Fruit fly (Drosophila melanogaster) whole organism, embryonic: ENCODE measurements around the gene Met75Cb.

Source experiments
- Asciz ChIP-seq: fragments of 200-800 bp; sonication (Bioruptor generic); optimal IDR thresholded peaks from 2 replicates; lab custom pipeline; 2017; ENCODE audit warnings: missing biosample characterization, mild to moderate bottlenecking, missing genetic modification characterization, missing genetic modification reagents
- CG11398 ChIP-seq: fragments of 200-800 bp; sonication (Bioruptor generic); optimal IDR thresholded peaks from 2 replicates; lab custom pipeline; 2016; ENCODE audit warnings: missing biosample characterization, missing genetic modification characterization
- CG11456 ChIP-seq: fragments of 200-800 bp; sonication (Bioruptor generic); IDR thresholded peaks from 3 replicates; pipeline ENCODE4 v1.3.6; 2022; ENCODE audit warnings: missing biosample characterization, missing genetic modification characterization
- CG12071 ChIP-seq: fragments of 200-800 bp; sonication (Bioruptor generic); optimal IDR thresholded peaks from 3 replicates; lab custom pipeline; 2018; ENCODE audit warnings: missing biosample characterization, mild to moderate bottlenecking, missing genetic modification characterization
- CG1602 ChIP-seq: fragments of 200-800 bp; sonication (Bioruptor generic); optimal IDR thresholded peaks from 3 replicates; lab custom pipeline; 2016; ENCODE audit warnings: missing biosample characterization, missing genetic modification characterization
- CG17829 ChIP-seq: fragments of 200-800 bp; optimal IDR thresholded peaks from 2 replicates; lab custom pipeline; 2019; ENCODE audit warnings: missing biosample characterization, mild to moderate bottlenecking, missing genetic modification characterization, moderate library complexity
- CG2199 ChIP-seq: fragments of 200-800 bp; sonication (Bioruptor generic); IDR thresholded peaks from 3 replicates; pipeline ENCODE4 v1.3.6; 2022; ENCODE audit warnings: missing biosample characterization, missing genetic modification characterization
- CG2712 ChIP-seq: fragments of 200-800 bp; optimal IDR thresholded peaks from 3 replicates; lab custom pipeline; 2019; ENCODE audit warnings: missing biosample characterization, mild to moderate bottlenecking, missing genetic modification characterization, moderate library complexity
- CG3163 ChIP-seq: fragments of 200-800 bp; sonication (Bioruptor generic); optimal IDR thresholded peaks from 3 replicates; lab custom pipeline; 2016; ENCODE audit warnings: missing biosample characterization, missing genetic modification characterization
- CG34376 ChIP-seq: fragments of 200-800 bp; sonication (Bioruptor generic); optimal IDR thresholded peaks from 2 replicates; lab custom pipeline; 2018; ENCODE audit warnings: missing biosample characterization, mild to moderate bottlenecking, missing genetic modification characterization
- CG4360 ChIP-seq: fragments of 200-800 bp; sonication (Bioruptor generic); IDR thresholded peaks from 2 replicates; pipeline ENCODE4 v1.3.6; 2022; ENCODE audit warnings: missing biosample characterization, missing genetic modification characterization
- CG4404 ChIP-seq: fragments of 200-800 bp; sonication (Bioruptor generic); IDR thresholded peaks from 2 replicates; pipeline ENCODE4 v1.3.6; 2022; ENCODE audit warnings: missing biosample characterization, missing genetic modification characterization
- CG5953 ChIP-seq: fragments of 200-800 bp; sonication (Bioruptor generic); IDR thresholded peaks from 2 replicates; pipeline ENCODE4 v1.3.6; 2022; ENCODE audit warnings: missing biosample characterization, missing genetic modification characterization
- CG6854 ChIP-seq: fragments of 200-800 bp; sonication (Bioruptor generic); optimal IDR thresholded peaks from 3 replicates; lab custom pipeline; 2017; ENCODE audit warnings: missing biosample characterization, mild to moderate bottlenecking, missing genetic modification characterization
- CG7839 ChIP-seq: fragments of 200-800 bp; sonication (Bioruptor generic); optimal IDR thresholded peaks from 3 replicates; lab custom pipeline; 2018; ENCODE audit warnings: missing biosample characterization, mild to moderate bottlenecking, missing genetic modification characterization, moderate library complexity
- CG9437 ChIP-seq: fragments of 200-800 bp; sonication (Bioruptor generic); optimal IDR thresholded peaks from 2 replicates; lab custom pipeline; 2018; ENCODE audit warnings: missing biosample characterization, mild to moderate bottlenecking, missing genetic modification characterization
- Dip3 ChIP-seq: fragments of 200-800 bp; sonication (Bioruptor generic); optimal IDR thresholded peaks from 3 replicates; lab custom pipeline; 2016; ENCODE audit warnings: missing biosample characterization, missing genetic modification characterization
- Gsc ChIP-seq: fragments of 200-800 bp; sonication (Bioruptor generic); IDR thresholded peaks from 2 replicates; pipeline ENCODE4 v1.3.6; 2022; ENCODE audit warnings: missing biosample characterization, missing genetic modification characterization
- HLH3B ChIP-seq: fragments of 200-800 bp; sonication (Bioruptor generic); IDR thresholded peaks from 2 replicates; pipeline ENCODE4 v1.3.6; 2022; ENCODE audit warnings: missing biosample characterization, missing genetic modification characterization
- Hmr ChIP-seq: fragments of 200-800 bp; sonication (Bioruptor generic); optimal IDR thresholded peaks from 3 replicates; lab custom pipeline; 2017; ENCODE audit warnings: mild to moderate bottlenecking, missing biosample characterization, missing genetic modification reagents, missing genetic modification characterization
- Kr ChIP-seq: fragments of 200-800 bp; sonication (Bioruptor generic); optimal IDR thresholded peaks from 2 replicates; lab custom pipeline; 2017; ENCODE audit warnings: missing biosample characterization, mild to moderate bottlenecking, missing genetic modification characterization
- Nf-YB ChIP-seq: fragments of 200-800 bp; sonication (Bioruptor generic); optimal IDR thresholded peaks from 3 replicates; lab custom pipeline; 2019; ENCODE audit warnings: missing biosample characterization, mild to moderate bottlenecking, missing genetic modification characterization, moderate library complexity
- Oaz ChIP-seq: fragments of 200-800 bp; sonication (Bioruptor generic); IDR thresholded peaks from 2 replicates; pipeline ENCODE4 v1.3.6; 2022; ENCODE audit warnings: missing biosample characterization, missing genetic modification characterization
- PHDP ChIP-seq: fragments of 200-800 bp; sonication (Bioruptor generic); optimal IDR thresholded peaks from 3 replicates; lab custom pipeline; 2018; ENCODE audit warnings: missing biosample characterization, mild to moderate bottlenecking, missing genetic modification characterization, moderate library complexity
- Scr ChIP-seq: fragments of 200-800 bp; sonication (Bioruptor generic); IDR thresholded peaks from 2 replicates; pipeline ENCODE4 v1.3.6; 2022; ENCODE audit warnings: missing biosample characterization, missing genetic modification characterization; ENCODE audit not compliant: partially characterized antibody
- Tbp ChIP-seq: fragments of >200 bp; optimal IDR thresholded peaks from 2 replicates; lab custom pipeline; 2018; ENCODE audit warnings: missing biosample characterization, missing genetic modification characterization
- Trl ChIP-seq, 3 experiments: fragments of >200 bp in 2 of 3; fragments of 200-800 bp in 1 of 3; sonication (Bioruptor generic) in 1 of 3; optimal IDR thresholded peaks; 2 replicates in 1 of 3; 3 replicates in 2 of 3; lab custom pipeline; 2016 to 2017; ENCODE audit warnings: missing biosample characterization in 1 of 3, missing genetic modification characterization in 1 of 3
- amos ChIP-seq: fragments of 200-800 bp; sonication (Bioruptor generic); IDR thresholded peaks from 2 replicates; pipeline ENCODE4 v1.3.6; 2022; ENCODE audit warnings: missing biosample characterization, missing genetic modification characterization; ENCODE audit not compliant: partially characterized antibody
- chif ChIP-seq, 2 experiments: fragments of 200-800 bp; sonication (Bioruptor generic); optimal IDR thresholded peaks; 3 replicates each; lab custom pipeline; 2016; ENCODE audit warnings: missing biosample characterization in 2 of 2, missing genetic modification characterization in 2 of 2
- chm ChIP-seq: fragments of 200-800 bp; sonication (Bioruptor generic); IDR thresholded peaks from 2 replicates; pipeline ENCODE4 v1.3.6; 2022; ENCODE audit warnings: missing biosample characterization, missing genetic modification characterization
- corto ChIP-seq: fragments of 200-800 bp; sonication (Bioruptor generic); optimal IDR thresholded peaks from 2 replicates; lab custom pipeline; 2016; ENCODE audit warnings: missing biosample characterization, mild to moderate bottlenecking, missing genetic modification characterization, moderate library complexity
- esg ChIP-seq: fragments of 200-800 bp; sonication (Bioruptor generic); conservative IDR thresholded peaks from 2 replicates; pipeline ENCODE4 v1.3.6; 2022; ENCODE audit warnings: missing biosample characterization, missing genetic modification characterization
- eyg ChIP-seq: fragments of 200-800 bp; sonication (Bioruptor generic); optimal IDR thresholded peaks from 3 replicates; lab custom pipeline; 2016; ENCODE audit warnings: missing biosample characterization, missing genetic modification characterization
- fd96Cb ChIP-seq: fragments of 200-800 bp; sonication (Bioruptor generic); optimal IDR thresholded peaks from 2 replicates; lab custom pipeline; 2018; ENCODE audit warnings: missing biosample characterization, mild to moderate bottlenecking, missing genetic modification characterization, moderate library complexity
- gcm ChIP-seq: fragments of 200-800 bp; sonication (Bioruptor generic); optimal IDR thresholded peaks from 2 replicates; lab custom pipeline; 2019; ENCODE audit warnings: missing biosample characterization, mild to moderate bottlenecking, missing genetic modification characterization, moderate library complexity
- insv ChIP-seq, 2 experiments: fragments of 200-800 bp; sonication (Bioruptor generic); optimal IDR thresholded peaks; 3 replicates each; lab custom pipeline; 2016 to 2018; ENCODE audit warnings: missing biosample characterization in 2 of 2, missing genetic modification characterization in 2 of 2
- nerfin-1 ChIP-seq: fragments of 200-800 bp; sonication (Bioruptor generic); optimal IDR thresholded peaks from 3 replicates; lab custom pipeline; 2019; ENCODE audit warnings: missing biosample characterization, mild to moderate bottlenecking, missing genetic modification characterization, moderate library complexity
- sens ChIP-seq: fragments of 200-800 bp; sonication (Bioruptor generic); peaks from one replicate; lab custom pipeline; 2016; ENCODE audit warnings: missing biosample characterization, missing genetic modification characterization
- seq ChIP-seq: fragments of 200-800 bp; sonication (Bioruptor generic); IDR thresholded peaks from 2 replicates; pipeline ENCODE4 v1.3.6; 2022; ENCODE audit warnings: missing biosample characterization, missing genetic modification characterization
- sisA ChIP-seq: fragments of 200-800 bp; sonication (Bioruptor generic); IDR thresholded peaks from 2 replicates; pipeline ENCODE4 v1.3.6; 2022; ENCODE audit warnings: missing biosample characterization, missing genetic modification characterization
- slp2 ChIP-seq: fragments of 200-800 bp; sonication (Bioruptor generic); optimal IDR thresholded peaks from 2 replicates; lab custom pipeline; 2016; ENCODE audit warnings: missing biosample characterization, missing genetic modification characterization
- sr ChIP-seq: fragments of 200-800 bp; sonication (Bioruptor generic); IDR thresholded peaks from 3 replicates; pipeline ENCODE4 v1.3.6; 2022; ENCODE audit warnings: missing biosample characterization, missing genetic modification characterization
- stc ChIP-seq: fragments of 200-800 bp; sonication (Bioruptor generic); IDR thresholded peaks from 2 replicates; pipeline ENCODE4 v1.3.6; 2022; ENCODE audit warnings: missing biosample characterization, missing genetic modification characterization
- twi ChIP-seq: fragments of 200-800 bp; optimal IDR thresholded peaks from 2 replicates; lab custom pipeline; 2019; ENCODE audit warnings: missing biosample characterization, mild to moderate bottlenecking, missing genetic modification characterization, moderate library complexity
- vnd ChIP-seq: fragments of 200-800 bp; sonication (Bioruptor generic); IDR thresholded peaks from 3 replicates; pipeline ENCODE4 v1.3.6; 2022; ENCODE audit warnings: missing biosample characterization, missing genetic modification characterization; ENCODE audit not compliant: partially characterized antibody
- yki ChIP-seq: fragments of >200 bp; optimal IDR thresholded peaks from 3 replicates; lab custom pipeline; 2018
- zen ChIP-seq: fragments of 200-800 bp; sonication (Bioruptor generic); optimal IDR thresholded peaks from 3 replicates; lab custom pipeline; 2018; ENCODE audit warnings: missing biosample characterization, mild to moderate bottlenecking, missing genetic modification characterization, moderate library complexity

The Met75Cb gene

dm6 chr3L:18439809-18440256, 29.6 kb downstream of the Met75Cb start, which contains the start of gene skl (continued):
- TF ChIP-seq seq (peak; percentile 86), Trl (optimal IDR thresholded peaks at IDR 0.05; lab: Kevin White, UChicago) (peak; percentile 75 to 95), Trl (GFP tag; optimal IDR thresholded peaks at IDR 0.05; lab: Kevin White, UChicago) (peak; percentile 31), PHDP (no peak), insv (GFP tag; optimal IDR thresholded peaks at IDR 0.05; lab: Kevin White, UChicago) (peak in 1 of 2 experiments; percentile 20), vnd (GFP tag; lab: Robert Waterston, UW) (no peak), CG2712 (peak; percentile 17), gcm (peak; percentile 67), CG12071 (GFP tag; lab: Kevin White, UChicago) (no peak), Gsc (GFP tag; lab: Robert Waterston, UW) (no peak), CG6854 (GFP tag; lab: Kevin White, UChicago) (no peak), sr (GFP tag; lab: Robert Waterston, UW) (no peak), amos (0 out of 2 replicates have a peak, but pooled peaks have one; percentile 17), CG7839 (tag; lab: Kevin White, UChicago) (no peak), esg (no peak), Kr (GFP tag; lab: Kevin White, UChicago) (peak; percentile 41), chm (peak; percentile 62; the same call in 1 of the 2 replicates), fd96Cb (tag; lab: Kevin White, UChicago) (no peak), zen (tag; lab: Kevin White, UChicago) (peak; percentile 17), sisA (no peak), CG11398 (GFP tag; lab: Kevin White, UChicago) (no peak), Tbp (GFP tag; lab: Kevin White, UChicago) (peak; percentile 94), Scr (GFP tag; lab: Robert Waterston, UW) (no peak), eyg (GFP tag; lab: Kevin White, UChicago) (no peak), Hmr (GFP tag; lab: Kevin White, UChicago) (no peak), CG1602 (no peak), CG11456 (GFP tag; lab: Robert Waterston, UW) (no peak), Dip3 (no peak), corto (GFP tag; lab: Kevin White, UChicago) (no peak), yki (lab: Kevin White, UChicago) (peak; percentile 84), CG17829 (tag; lab: Kevin White, UChicago) (peak; percentile 24), CG2199 (GFP tag; lab: Robert Waterston, UW) (0 out of 3 replicates have a peak, but pooled peaks have one; percentile 52), CG5953 (GFP tag; lab: Robert Waterston, UW) (no peak), HLH3B (no peak), Nf-YB (GFP tag; lab: Kevin White, UChicago) (peak; percentile 81), chif (GFP tag; optimal IDR thresholded peaks at IDR 0.05; lab: Kevin White, UChicago) (peak in 1 of 2 experiments; percentile 7), CG3163 (peak; percentile 80), Asciz (GFP tag; lab: Kevin White, UChicago) (no peak), sens (GFP tag; lab: Kevin White, UChicago) (peak; percentile 61), slp2 (GFP tag; lab: Kevin White, UChicago) (no peak), nerfin-1 (tag; lab: Kevin White, UChicago) (peak; percentile 60), CG4360 (GFP tag; lab: Robert Waterston, UW) (0 out of 2 replicates have a peak, but pooled peaks have one; percentile 30), Oaz (GFP tag; lab: Robert Waterston, UW) (no peak), stc (GFP tag; lab: Robert Waterston, UW) (no peak), twi (tag; lab: Kevin White, UChicago) (peak; percentile 7), CG4404 (GFP tag; lab: Robert Waterston, UW) (no peak), CG34376 (GFP tag; lab: Kevin White, UChicago) (no peak), CG9437 (peak; percentile 98)
